Worm (Caenorhabditis elegans) whole organism, late embryonic: ENCODE data around the gene Y75B8A.32.

Experiments
- C08G9.2 ChIP-seq: sonication (generic microtip); optimal IDR thresholded peaks from 2 replicates; lab custom pipeline; 2016; ENCODE audit warnings: mild to moderate bottlenecking, missing genetic modification characterization, moderate library complexity, missing compliant biosample characterization
- F13H6.1 ChIP-seq: sonication (generic microtip); optimal IDR thresholded peaks from 2 replicates; lab custom pipeline; 2016; ENCODE audit warnings: missing genetic modification characterization, missing compliant biosample characterization
- K02D7.2 ChIP-seq: sonication (generic microtip); optimal IDR thresholded peaks from 2 replicates; lab custom pipeline; 2017; ENCODE audit warnings: mild to moderate bottlenecking, missing genetic modification characterization, missing compliant biosample characterization
- ahr-1 ChIP-seq: sonication (generic microtip); optimal IDR thresholded peaks from 2 replicates; lab custom pipeline; 2016; ENCODE audit warnings: missing genetic modification characterization, missing compliant biosample characterization
- ceh-18 ChIP-seq: sonication (generic microtip); optimal IDR thresholded peaks from 2 replicates; lab custom pipeline; 2016; ENCODE audit warnings: missing genetic modification characterization, missing compliant biosample characterization
- ceh-2 ChIP-seq: sonication (generic microtip); optimal IDR thresholded peaks from 2 replicates; lab custom pipeline; 2016; ENCODE audit warnings: missing genotype, missing genetic modification characterization, missing compliant biosample characterization
- ceh-22 ChIP-seq: sonication (generic microtip); optimal IDR thresholded peaks from 2 replicates; lab custom pipeline; 2017; ENCODE audit warnings: missing biosample characterization, missing genetic modification characterization
- ceh-24 ChIP-seq: sonication (generic microtip); optimal IDR thresholded peaks from 2 replicates; lab custom pipeline; 2016; ENCODE audit warnings: mild to moderate bottlenecking, missing genetic modification characterization, missing compliant biosample characterization
- ceh-30 ChIP-seq: fragments of 150-350 bp; optimal IDR thresholded peaks from 2 replicates; lab custom pipeline; 2014; ENCODE audit warnings: missing biosample characterization, missing genetic modification characterization
- ceh-45 ChIP-seq: fragments of 200-800 bp; sonication (Bioruptor generic); IDR thresholded peaks from 2 replicates; pipeline ENCODE4 v1.3.6; 2022; ENCODE audit warnings: missing genetic modification reagents, missing genetic modification characterization, missing compliant biosample characterization
- ceh-9 ChIP-seq: sonication (generic microtip); optimal IDR thresholded peaks from 2 replicates; lab custom pipeline; 2016; ENCODE audit warnings: mild to moderate bottlenecking, missing genetic modification characterization, inconsistent platforms, missing compliant biosample characterization
- elt-2 ChIP-seq: sonication (generic microtip); optimal IDR thresholded peaks from 2 replicates; lab custom pipeline; 2016; ENCODE audit warnings: missing genetic modification reagents, missing genetic modification characterization, missing compliant biosample characterization
- elt-4 ChIP-seq: sonication (generic microtip); optimal IDR thresholded peaks from 2 replicates; lab custom pipeline; 2016; ENCODE audit warnings: missing genetic modification characterization, missing compliant biosample characterization
- eyg-1 ChIP-seq: sonication (generic microtip); optimal IDR thresholded peaks from 2 replicates; lab custom pipeline; 2016; ENCODE audit warnings: missing genotype, missing genetic modification characterization, missing compliant biosample characterization
- fkh-10 ChIP-seq: fragments of 150-350 bp; optimal IDR thresholded peaks from 2 replicates; lab custom pipeline; 2014; ENCODE audit warnings: missing biosample characterization, missing genetic modification reagents, missing genetic modification characterization
- gmeb-2 ChIP-seq: sonication (generic microtip); optimal IDR thresholded peaks from 2 replicates; lab custom pipeline; 2016; ENCODE audit warnings: missing genetic modification characterization, inconsistent platforms, missing compliant biosample characterization
- hlh-13 ChIP-seq: fragments of 200-800 bp; sonication (Bioruptor generic); optimal IDR thresholded peaks from 2 replicates; lab custom pipeline; 2018; ENCODE audit warnings: mild to moderate bottlenecking, missing genetic modification characterization, missing compliant biosample characterization
- hlh-6 ChIP-seq: sonication (generic microtip); optimal IDR thresholded peaks from 2 replicates; lab custom pipeline; 2016; ENCODE audit warnings: missing genotype, missing genetic modification characterization, missing compliant biosample characterization
- mec-3 ChIP-seq: sonication (generic microtip); optimal IDR thresholded peaks from 2 replicates; lab custom pipeline; 2016; ENCODE audit warnings: borderline replicate concordance, missing genetic modification characterization, missing compliant biosample characterization
- nfya-1 ChIP-seq: sonication (generic microtip); optimal IDR thresholded peaks from 2 replicates; lab custom pipeline; 2017; ENCODE audit warnings: missing genetic modification characterization, mild to moderate bottlenecking, missing compliant biosample characterization, antibody characterized with exemption, moderate library complexity
- npax-4 ChIP-seq: sonication (generic microtip); optimal IDR thresholded peaks from 2 replicates; lab custom pipeline; 2016; ENCODE audit warnings: missing genetic modification characterization, missing compliant biosample characterization
- pha-2 ChIP-seq: sonication (generic microtip); optimal IDR thresholded peaks from 2 replicates; lab custom pipeline; 2017; ENCODE audit warnings: mild to moderate bottlenecking, missing genetic modification characterization, missing compliant biosample characterization
- pqm-1 ChIP-seq: sonication (generic microtip); optimal IDR thresholded peaks from 2 replicates; lab custom pipeline; 2016; ENCODE audit warnings: missing genetic modification characterization, missing compliant biosample characterization
- pros-1 ChIP-seq: fragments of 150-350 bp; optimal IDR thresholded peaks from 2 replicates; lab custom pipeline; 2014; ENCODE audit warnings: missing biosample characterization, missing genetic modification reagents, missing genetic modification characterization
- ref-2 ChIP-seq: sonication (generic microtip); optimal IDR thresholded peaks from 2 replicates; lab custom pipeline; 2016; ENCODE audit warnings: missing genetic modification characterization, missing compliant biosample characterization
- sox-2 ChIP-seq: fragments of 200-800 bp; sonication (Bioruptor generic); IDR thresholded peaks from 2 replicates; pipeline ENCODE4 v1.3.6; 2022; ENCODE audit warnings: missing genetic modification reagents, missing genetic modification characterization, missing compliant biosample characterization
- sox-4 ChIP-seq: sonication (generic microtip); optimal IDR thresholded peaks from 2 replicates; lab custom pipeline; 2017; ENCODE audit warnings: mild to moderate bottlenecking, missing genetic modification characterization, inconsistent platforms, missing compliant biosample characterization
- syd-9 ChIP-seq: sonication (generic microtip); optimal IDR thresholded peaks from 2 replicates; lab custom pipeline; 2016; ENCODE audit warnings: mild to moderate bottlenecking, missing genetic modification characterization, moderate library complexity, missing compliant biosample characterization
- tbx-2 ChIP-seq: sonication (generic microtip); optimal IDR thresholded peaks from 2 replicates; lab custom pipeline; 2016; ENCODE audit warnings: missing genetic modification characterization, missing compliant biosample characterization
- unc-42 ChIP-seq: sonication (generic microtip); optimal IDR thresholded peaks from 2 replicates; lab custom pipeline; 2016; ENCODE audit warnings: missing genotype, missing genetic modification characterization, missing compliant biosample characterization
- ztf-16 ChIP-seq: sonication (generic microtip); optimal IDR thresholded peaks from 2 replicates; lab custom pipeline; 2017; ENCODE audit warnings: missing genetic modification characterization, missing compliant biosample characterization

Y75B8A.32 gene

DNA sequence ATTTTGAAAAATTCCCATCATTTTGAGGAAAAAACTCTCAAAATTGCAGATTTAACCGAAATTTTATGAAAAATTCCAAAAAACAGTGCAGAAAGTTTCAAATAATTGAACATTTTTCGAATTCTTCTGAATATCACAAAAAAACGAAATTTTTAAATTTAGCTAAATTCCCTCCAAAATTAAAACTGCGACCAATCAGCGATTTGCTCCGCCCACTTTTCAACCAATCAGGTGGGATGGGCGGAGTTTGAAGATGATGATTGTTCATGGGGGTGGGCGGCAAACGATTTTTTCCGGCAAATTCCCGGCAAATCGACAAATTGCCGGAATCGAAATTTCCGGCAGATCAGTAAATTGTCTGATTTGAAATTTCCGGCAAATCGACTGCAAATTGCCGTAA lies 24.1 kb downstream of the Y75B8A.32 start:
- TF ChIP-seq tbx-2 (tag; lab: Kevin White, UChicago) = no peak
- TF ChIP-seq nfya-1 (tag; lab: Kevin White, UChicago) = peak; percentile 80

DNA sequence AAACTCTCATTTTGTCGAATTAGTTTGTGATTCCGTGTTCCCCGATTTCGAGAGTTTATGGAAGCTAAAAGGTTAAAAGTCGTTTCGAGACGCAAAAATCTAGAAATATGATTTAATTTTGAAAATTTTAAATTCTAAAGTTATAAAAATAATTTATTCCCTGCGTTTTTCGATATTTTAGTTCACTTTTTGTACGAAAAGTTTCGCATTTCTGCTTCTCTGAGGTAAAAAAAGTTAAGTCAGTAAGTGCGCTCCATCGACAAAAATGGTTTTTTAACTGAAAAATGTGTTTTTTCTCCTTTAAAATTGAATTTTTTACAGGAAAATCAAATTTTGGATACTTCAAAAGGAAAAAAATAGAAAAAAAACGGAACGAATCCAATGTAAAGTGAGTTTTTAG lies 24.9 kb downstream of the Y75B8A.32 start, which contains the start of gene zip-1:
zip-1 (plus strand) TSS at position 301 of the 400 bp plus-strand sequence.
- TF ChIP-seq ceh-22 (tag; lab: Kevin White, UChicago) (no peak), eyg-1 (tag; lab: Kevin White, UChicago) (no peak), pros-1 (tag; lab: Kevin White, UChicago) (no peak), ceh-30 (tag; lab: Kevin White, UChicago) (no peak), tbx-2 (tag; lab: Kevin White, UChicago) (no peak), nfya-1 (tag; lab: Kevin White, UChicago) (no peak), fkh-10 (GFP tag; lab: Kevin White, UChicago) (no peak), pha-2 (tag; lab: Kevin White, UChicago) (no peak), ceh-24 (tag; lab: Kevin White, UChicago) (no peak), ceh-2 (tag; lab: Kevin White, UChicago) (no peak), sox-4 (tag; lab: Kevin White, UChicago) (no peak), ceh-18 (tag; lab: Kevin White, UChicago) (no peak), npax-4 (tag; lab: Kevin White, UChicago) (no peak), syd-9 (tag; lab: Kevin White, UChicago) (no peak), unc-42 (tag; lab: Kevin White, UChicago) (no peak), sox-2 (GFP tag; lab: Robert Waterston, UW) (no peak), ahr-1 (no peak), hlh-6 (tag; lab: Kevin White, UChicago) (no peak), pqm-1 (tag; lab: Kevin White, UChicago) (no peak), elt-4 (tag; lab: Kevin White, UChicago) (no peak)
- TF ChIP-seq, all 69 proteins: peak for 0

DNA sequence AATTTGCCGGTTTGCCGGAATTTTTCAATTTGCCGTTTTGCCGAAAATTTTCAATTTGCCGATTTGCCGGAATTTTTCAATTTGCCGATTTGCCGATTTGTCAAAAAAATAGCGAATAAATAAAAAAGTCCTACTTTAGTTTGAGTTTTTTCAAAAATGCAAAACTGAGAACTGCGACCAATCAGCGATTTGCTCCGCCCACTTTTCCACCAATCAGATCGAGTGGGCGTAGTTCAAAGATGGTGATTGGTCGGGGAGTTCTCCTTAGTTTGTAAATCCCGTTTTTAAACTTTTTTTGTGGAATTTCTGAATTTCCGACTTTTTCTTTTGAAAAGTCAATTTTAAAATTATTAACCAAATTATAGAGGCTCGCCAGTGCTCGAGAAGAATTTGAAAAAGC lies 27.1 kb downstream of the Y75B8A.32 start:
- no peak for TF ChIP-seq ceh-22 (tag; lab: Kevin White, UChicago)
- no peak for TF ChIP-seq C08G9.2 (tag; lab: Kevin White, UChicago)
- TF ChIP-seq nfya-1 (tag; lab: Kevin White, UChicago) = peak; percentile 95
- no peak for TF ChIP-seq gmeb-2 (tag; lab: Kevin White, UChicago)

DNA sequence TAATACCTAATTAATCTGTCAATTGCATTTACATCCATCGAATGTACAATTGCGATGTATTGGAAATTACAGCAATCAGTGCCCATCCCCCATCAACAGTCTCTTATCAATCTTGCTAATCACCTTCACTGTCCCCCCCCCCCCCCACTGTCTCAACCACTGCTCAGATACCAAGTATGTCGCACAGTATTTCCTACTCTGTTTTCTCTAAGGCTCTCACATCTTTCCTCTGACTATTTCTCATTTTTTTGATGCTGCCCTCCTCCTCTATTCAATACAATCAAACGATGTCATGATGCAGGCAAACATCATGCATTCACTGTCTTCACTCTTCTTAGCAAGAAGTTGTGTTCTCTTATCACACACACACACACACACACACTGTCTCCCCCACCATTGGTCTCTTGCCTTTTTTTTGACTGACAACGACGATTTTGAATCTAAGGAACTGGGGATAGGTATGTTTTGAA lies 30.8 kb downstream of the Y75B8A.32 start, which contains the start of the genes zip-12 and Y75B8A.63:
zip-12 (plus strand) TSS at position 387 of the 470 bp plus-strand sequence.
Y75B8A.63 (plus strand) TSS at position 420 of the 470 bp plus-strand sequence.
- TF ChIP-seq ceh-9 = no peak
- no peak for TF ChIP-seq F13H6.1
- TF ChIP-seq unc-42 (tag; lab: Kevin White, UChicago) = no peak
- no peak for TF ChIP-seq ceh-45 (GFP tag; lab: Robert Waterston, UW)
- TF ChIP-seq K02D7.2 (tag; lab: Kevin White, UChicago) = no peak
- no peak for TF ChIP-seq ref-2
- TF ChIP-seq elt-2 (tag; lab: Kevin White, UChicago) = peak; percentile 73

DNA sequence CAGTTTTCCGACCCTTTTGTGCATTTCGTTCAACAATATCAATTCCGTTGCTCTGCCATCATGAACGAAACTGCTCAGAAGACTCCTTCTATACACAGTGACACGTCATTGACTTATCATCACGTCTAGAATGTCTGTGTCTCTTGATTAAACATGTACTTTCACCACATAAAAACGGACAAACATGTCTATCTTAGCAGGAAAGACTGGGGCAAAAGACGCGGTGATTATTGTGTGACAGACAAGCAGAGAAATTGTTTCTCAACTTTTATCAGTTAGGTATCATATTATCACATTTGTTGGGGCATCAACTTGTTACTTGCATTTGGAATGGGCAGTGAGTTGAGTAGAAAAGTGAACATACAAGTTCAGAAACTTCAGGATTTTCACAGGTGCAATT lies 33.1 kb downstream of the Y75B8A.32 start:
- no peak for TF ChIP-seq hlh-13 (GFP tag; lab: Kevin White, UChicago)
- no peak for TF ChIP-seq ztf-16
- peak; percentile 88 for TF ChIP-seq elt-2 (tag; lab: Kevin White, UChicago)
- no peak for TF ChIP-seq mec-3 (tag; lab: Kevin White, UChicago)

DNA sequence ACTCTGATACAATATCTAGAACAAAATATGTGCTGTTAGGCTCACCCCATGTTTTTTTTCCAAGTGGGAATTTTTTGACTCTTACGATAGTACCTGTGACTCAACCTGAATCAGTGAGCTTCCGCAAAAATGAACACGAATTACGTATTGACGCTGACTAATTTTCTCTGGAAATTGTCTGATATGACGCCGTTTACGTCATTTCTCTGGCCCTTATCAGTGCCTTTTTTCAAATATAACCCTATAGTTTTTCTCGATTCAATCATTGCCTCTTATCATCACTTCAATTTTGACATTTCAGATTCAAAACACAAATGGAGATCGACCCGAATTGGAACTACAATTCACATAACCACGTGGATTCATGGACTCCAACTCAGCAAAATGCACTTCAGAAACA lies 39.6 kb downstream of the Y75B8A.32 start, which contains the start of gene Y75B8A.28:
Y75B8A.28 (plus strand) TSS at position 296 of the 400 bp plus-strand sequence.
- TF ChIP-seq elt-2 (tag; lab: Kevin White, UChicago) = peak; percentile 85
- TF ChIP-seq gmeb-2 (tag; lab: Kevin White, UChicago) = no peak
- TF ChIP-seq ztf-16 = no peak
